Worm (Caenorhabditis elegans): ENCODE measurements around the gene C23H5.12.

Gene C23H5.12

ce11 chrIV:2133431-2133940 lies at the start of gene C23H5.12:
Gene C23H5.12 (plus strand): TSS chrIV:2133481.
- no peak for TF ChIP-seq unc-62 (GFP tag; optimal IDR thresholded peaks at IDR 0.05)

ce11 chrIV:2083734-2084133 lies 49.5 kb upstream of the C23H5.12 start, which contains the start of gene mca-2:
Gene mca-2 (plus strand): TSS chrIV:2084034.
- no peak for TF ChIP-seq unc-62 (GFP tag; optimal IDR thresholded peaks at IDR 0.05)

ce11 chrIV:2099771-2100170 lies 33.5 kb upstream of the C23H5.12 start, which contains the start of gene C23H5.11:
Gene C23H5.11 (minus strand): TSS chrIV:2099871.
- TF ChIP-seq unc-62 (GFP tag; optimal IDR thresholded peaks at IDR 0.05): no peak

- no peak for TF ChIP-seq unc-62 (GFP tag; optimal IDR thresholded peaks at IDR 0.05)
Observed at ce11 chrIV:2102793-2103192, 30.5 kb upstream of the C23H5.12 start, which contains the start of gene C23H5.15. Gene C23H5.15 (minus strand): TSS chrIV:2102893.

ce11 chrIV:2106708-2107107 lies 26.6 kb upstream of the C23H5.12 start:
- no peak for TF ChIP-seq unc-62 (GFP tag; optimal IDR thresholded peaks at IDR 0.05)

- no peak for TF ChIP-seq unc-62 (GFP tag; optimal IDR thresholded peaks at IDR 0.05)
Observed at ce11 chrIV:2111300-2111874, 21.9 kb upstream of the C23H5.12 start, which contains the start of gene che-6. Gene che-6 (minus strand): TSS chrIV:2111408.

ce11 chrIV:2113362-2114056 lies 19.8 kb upstream of the C23H5.12 start, which contains the start of gene C23H5.8:
Gene C23H5.8 (minus strand): TSS chrIV:2113412.
- no peak for TF ChIP-seq unc-62 (GFP tag; optimal IDR thresholded peaks at IDR 0.05)

ce11 chrIV:2114337-2114736 lies 18.9 kb upstream of the C23H5.12 start, which contains the start of gene xbx-4:
Gene xbx-4 (plus strand): TSS chrIV:2114637.
- TF ChIP-seq unc-62 (GFP tag; optimal IDR thresholded peaks at IDR 0.05): no peak

ce11 chrIV:2117268-2117667 lies 16.0 kb upstream of the C23H5.12 start:
- TF ChIP-seq unc-62 (GFP tag; optimal IDR thresholded peaks at IDR 0.05): no peak

ce11 chrIV:2122488-2122887 lies 10.8 kb upstream of the C23H5.12 start, which contains the start of gene glb-7:
Gene glb-7 (plus strand): TSS chrIV:2122788.
- no peak for TF ChIP-seq unc-62 (GFP tag; optimal IDR thresholded peaks at IDR 0.05)

- TF ChIP-seq unc-62 (GFP tag; optimal IDR thresholded peaks at IDR 0.05): no peak
Observed at ce11 chrIV:2127375-2127774, 5.9 kb upstream of the C23H5.12 start.

- no peak for TF ChIP-seq unc-62 (GFP tag; optimal IDR thresholded peaks at IDR 0.05)
Observed at ce11 chrIV:2128761-2129160, 4.5 kb upstream of the C23H5.12 start, which contains the start of gene grl-20. Gene grl-20 (minus strand): TSS chrIV:2128861.

- TF ChIP-seq unc-62 (GFP tag; optimal IDR thresholded peaks at IDR 0.05): no peak
Observed at ce11 chrIV:2130714-2131113, 2.6 kb upstream of the C23H5.12 start, which contains the start of gene prmt-6. Gene prmt-6 (plus strand): TSS chrIV:2130965.

ce11 chrIV:2136607-2137006 lies 3.3 kb downstream of the C23H5.12 start, which contains the start of gene test-1:
Gene test-1 (plus strand): TSS chrIV:2136951.
- no peak for TF ChIP-seq unc-62 (GFP tag; optimal IDR thresholded peaks at IDR 0.05)

- no peak for TF ChIP-seq unc-62 (GFP tag; optimal IDR thresholded peaks at IDR 0.05)
Observed at ce11 chrIV:2137478-2137877, 4.2 kb downstream of the C23H5.12 start.

- TF ChIP-seq unc-62 (GFP tag; optimal IDR thresholded peaks at IDR 0.05): no peak
Observed at ce11 chrIV:2140543-2140942, 7.3 kb downstream of the C23H5.12 start, which contains the start of gene C54E4.12. Gene C54E4.12 (minus strand): TSS chrIV:2140643.

Data from whole organism, dauer.